Fruit fly (Drosophila melanogaster) whole organism, embryonic: ENCODE results near the gene CG43707.

ENCODE experiments used
- Ada2b ChIP-seq: fragments of 200-800 bp; sonication (Bioruptor generic); IDR thresholded peaks from 2 replicates; pipeline ENCODE4 v1.3.6; 2022; ENCODE audit warnings: missing biosample characterization, missing genetic modification characterization
- Asciz ChIP-seq: fragments of 200-800 bp; sonication (Bioruptor generic); optimal IDR thresholded peaks from 2 replicates; lab custom pipeline; 2017; ENCODE audit warnings: missing biosample characterization, mild to moderate bottlenecking, missing genetic modification characterization, missing genetic modification reagents
- Blimp-1 ChIP-seq: fragments of 200-800 bp; sonication (Bioruptor generic); optimal IDR thresholded peaks from 3 replicates; lab custom pipeline; 2018; ENCODE audit warnings: missing biosample characterization, missing genetic modification characterization, mild to moderate bottlenecking, moderate library complexity, missing genetic modification reagents
- CG1233 ChIP-seq: fragments of 200-800 bp; sonication (Bioruptor generic); optimal IDR thresholded peaks from 4 replicates; lab custom pipeline; 2018; ENCODE audit warnings: missing biosample characterization, mild to moderate bottlenecking, missing genetic modification characterization
- CG13287 ChIP-seq: fragments of 200-800 bp; sonication (Bioruptor generic); IDR thresholded peaks from 2 replicates; pipeline ENCODE4 v1.3.6; 2022; ENCODE audit warnings: missing biosample characterization, missing genetic modification characterization; ENCODE audit not compliant: partially characterized antibody
- CG14050 ChIP-seq: fragments of 200-800 bp; sonication (Bioruptor generic); IDR thresholded peaks from 3 replicates; pipeline ENCODE4 v1.3.6; 2022; ENCODE audit warnings: missing biosample characterization, missing genetic modification characterization
- CG1647 ChIP-seq: fragments of 200-800 bp; sonication (Bioruptor generic); optimal IDR thresholded peaks from 3 replicates; lab custom pipeline; 2016; ENCODE audit warnings: missing biosample characterization, missing genetic modification characterization
- CG18262 ChIP-seq: fragments of 200-800 bp; optimal IDR thresholded peaks from 3 replicates; lab custom pipeline; 2019; ENCODE audit warnings: missing biosample characterization, mild to moderate bottlenecking, missing genetic modification characterization, moderate library complexity
- CG3065 ChIP-seq: fragments of 200-800 bp; sonication (Bioruptor generic); optimal IDR thresholded peaks from 2 replicates; lab custom pipeline; 2016; ENCODE audit warnings: missing biosample characterization, missing genetic modification characterization
- CG3838 ChIP-seq: fragments of 200-800 bp; sonication (Bioruptor generic); optimal IDR thresholded peaks from 3 replicates; lab custom pipeline; 2016; ENCODE audit warnings: missing biosample characterization, missing genetic modification characterization
- CG3847 ChIP-seq: fragments of 200-800 bp; sonication (Bioruptor generic); IDR thresholded peaks from 2 replicates; pipeline ENCODE4 v1.3.6; 2022; ENCODE audit warnings: missing biosample characterization, missing genetic modification characterization
- CG6683 ChIP-seq: fragments of 200-800 bp; sonication (Bioruptor generic); optimal IDR thresholded peaks from 2 replicates; lab custom pipeline; 2017; ENCODE audit warnings: missing biosample characterization, mild to moderate bottlenecking, missing genetic modification characterization, missing genetic modification reagents
- CG8388 ChIP-seq: fragments of 200-800 bp; sonication (Bioruptor generic); optimal IDR thresholded peaks from 2 replicates; lab custom pipeline; 2019; ENCODE audit warnings: missing biosample characterization, mild to moderate bottlenecking, missing genetic modification characterization, moderate library complexity
- Dp ChIP-seq: fragments of 200-800 bp; sonication (Bioruptor generic); optimal IDR thresholded peaks from 2 replicates; lab custom pipeline; 2018; ENCODE audit warnings: missing biosample characterization, mild to moderate bottlenecking, missing genetic modification characterization, moderate library complexity
- Ets97D ChIP-seq: fragments of 200-800 bp; sonication (Bioruptor generic); optimal IDR thresholded peaks from 3 replicates; lab custom pipeline; 2016; ENCODE audit warnings: missing biosample characterization, missing genetic modification characterization
- Fer2 ChIP-seq: fragments of 200-800 bp; sonication (Bioruptor generic); optimal IDR thresholded peaks from 2 replicates; lab custom pipeline; 2018; ENCODE audit warnings: missing biosample characterization, mild to moderate bottlenecking, missing genetic modification characterization, moderate library complexity
- HLH4C ChIP-seq: fragments of 200-800 bp; sonication (Bioruptor generic); IDR thresholded peaks from 3 replicates; pipeline ENCODE4 v1.3.6; 2022; ENCODE audit warnings: missing biosample characterization, missing genetic modification characterization; ENCODE audit not compliant: partially characterized antibody
- HmgD ChIP-seq: fragments of 200-800 bp; sonication (Bioruptor generic); optimal IDR thresholded peaks from 3 replicates; lab custom pipeline; 2016; ENCODE audit warnings: missing biosample characterization, missing genetic modification characterization
- MBD-R2 ChIP-seq: fragments of 200-800 bp; sonication (Bioruptor generic); IDR thresholded peaks from 2 replicates; pipeline ENCODE4 v1.3.6; 2022; ENCODE audit warnings: missing biosample characterization, missing genetic modification characterization
- Mrtf ChIP-seq: fragments of 200-800 bp; sonication (Bioruptor generic); IDR thresholded peaks from 3 replicates; pipeline ENCODE4 v1.3.6; 2022; ENCODE audit warnings: missing biosample characterization, missing genetic modification characterization
- Opbp ChIP-seq: fragments of 200-800 bp; sonication (Bioruptor generic); IDR thresholded peaks from 3 replicates; pipeline ENCODE4 v1.3.6; 2022; ENCODE audit warnings: missing biosample characterization, missing genetic modification characterization; ENCODE audit not compliant: partially characterized antibody
- Vsx1 ChIP-seq: fragments of 200-800 bp; sonication (Bioruptor generic); optimal IDR thresholded peaks from 2 replicates; lab custom pipeline; 2017; ENCODE audit warnings: missing biosample characterization, mild to moderate bottlenecking, missing genetic modification characterization, missing genetic modification reagents
- YL-1 ChIP-seq: fragments of 200-800 bp; sonication (Bioruptor generic); optimal IDR thresholded peaks from 3 replicates; lab custom pipeline; 2017; ENCODE audit warnings: missing biosample characterization, mild to moderate bottlenecking, missing genetic modification characterization
- ac ChIP-seq: fragments of 200-800 bp; sonication (Bioruptor generic); optimal IDR thresholded peaks from 3 replicates; lab custom pipeline; 2017; ENCODE audit warnings: missing biosample characterization, mild to moderate bottlenecking, missing genetic modification characterization
- caup ChIP-seq: fragments of 200-800 bp; sonication (Bioruptor generic); optimal IDR thresholded peaks from 3 replicates; lab custom pipeline; 2017; ENCODE audit warnings: missing biosample characterization, mild to moderate bottlenecking, missing genetic modification characterization, moderate library complexity; ENCODE audit not compliant: severe bottlenecking
- cg ChIP-seq: fragments of 200-800 bp; sonication (Bioruptor generic); optimal IDR thresholded peaks from 3 replicates; lab custom pipeline; 2019; ENCODE audit warnings: missing biosample characterization, mild to moderate bottlenecking, missing genetic modification characterization, moderate library complexity
- ci ChIP-seq: fragments of 200-800 bp; sonication (Bioruptor generic); IDR thresholded peaks from 3 replicates; pipeline ENCODE4 v1.3.6; 2022; ENCODE audit warnings: missing biosample characterization, missing genetic modification characterization
- dan ChIP-seq: fragments of 200-800 bp; sonication (Bioruptor generic); IDR thresholded peaks from 2 replicates; pipeline ENCODE4 v1.3.6; 2022; ENCODE audit warnings: missing biosample characterization, missing genetic modification characterization
- dati ChIP-seq: fragments of 200-800 bp; sonication (Bioruptor generic); IDR thresholded peaks from 2 replicates; pipeline ENCODE4 v1.3.6; 2022; ENCODE audit warnings: missing biosample characterization, missing genetic modification characterization
- fd3F ChIP-seq: fragments of 200-800 bp; sonication (Bioruptor generic); optimal IDR thresholded peaks from 2 replicates; lab custom pipeline; 2018; ENCODE audit warnings: missing biosample characterization, mild to moderate bottlenecking, missing genetic modification characterization, moderate library complexity
- ftz-f1 ChIP-seq: fragments of 200-800 bp; sonication (Bioruptor generic); optimal IDR thresholded peaks from 2 replicates; lab custom pipeline; 2016; ENCODE audit warnings: missing biosample characterization, missing genetic modification characterization
- grau ChIP-seq: fragments of 200-800 bp; optimal IDR thresholded peaks from 3 replicates; lab custom pipeline; 2019; ENCODE audit warnings: missing biosample characterization, mild to moderate bottlenecking, missing genetic modification characterization, moderate library complexity
- hb ChIP-seq: fragments of 200-800 bp; sonication (Bioruptor generic); IDR thresholded peaks from 3 replicates; pipeline ENCODE4 v1.3.6; 2022; ENCODE audit warnings: missing biosample characterization, missing genetic modification characterization; ENCODE audit not compliant: partially characterized antibody
- jumu ChIP-seq: fragments of 200-800 bp; sonication (Bioruptor generic); optimal IDR thresholded peaks from 3 replicates; lab custom pipeline; 2016; ENCODE audit warnings: missing biosample characterization, missing genetic modification characterization
- mam ChIP-seq: fragments of 200-800 bp; sonication (Bioruptor generic); optimal IDR thresholded peaks from 3 replicates; lab custom pipeline; 2016; ENCODE audit warnings: missing biosample characterization, missing genetic modification characterization
- nau ChIP-seq: fragments of 200-800 bp; sonication (Bioruptor generic); optimal IDR thresholded peaks from 3 replicates; lab custom pipeline; 2017; ENCODE audit warnings: missing biosample characterization, mild to moderate bottlenecking, missing genetic modification characterization, missing genetic modification reagents
- peb ChIP-seq: fragments of 200-800 bp; sonication (Bioruptor generic); IDR thresholded peaks from 2 replicates; pipeline ENCODE4 v1.3.6; 2022; ENCODE audit warnings: missing biosample characterization, missing genetic modification characterization
- pros ChIP-seq: fragments of 200-800 bp; sonication (Bioruptor generic); optimal IDR thresholded peaks from 3 replicates; lab custom pipeline; 2019; ENCODE audit warnings: missing biosample characterization, mild to moderate bottlenecking, missing genetic modification characterization, moderate library complexity
- ranshi ChIP-seq: fragments of 200-800 bp; sonication (Bioruptor generic); IDR thresholded peaks from 2 replicates; pipeline ENCODE4 v1.3.6; 2022; ENCODE audit warnings: missing biosample characterization, missing genetic modification characterization
- repo ChIP-seq: fragments of 200-800 bp; sonication (Bioruptor generic); optimal IDR thresholded peaks from 2 replicates; lab custom pipeline; 2016; ENCODE audit warnings: missing biosample characterization, missing genetic modification characterization
- sc ChIP-seq, 3 experiments: fragments of >200 bp in 2 of 3; fragments of 200-800 bp in 1 of 3; sonication (Bioruptor generic) in 1 of 3; optimal IDR thresholded peaks; 2 replicates in 2 of 3; 3 replicates in 1 of 3; lab custom pipeline; 2017; ENCODE audit warnings: mild to moderate bottlenecking in 1 of 3, missing biosample characterization in 1 of 3, missing genetic modification characterization in 1 of 3, missing genetic modification reagents in 1 of 3
- scrt ChIP-seq: fragments of 200-800 bp; sonication (Bioruptor generic); optimal IDR thresholded peaks from 2 replicates; lab custom pipeline; 2018; ENCODE audit warnings: missing biosample characterization, mild to moderate bottlenecking, missing genetic modification characterization, moderate library complexity
- sr ChIP-seq: fragments of 200-800 bp; sonication (Bioruptor generic); IDR thresholded peaks from 3 replicates; pipeline ENCODE4 v1.3.6; 2022; ENCODE audit warnings: missing biosample characterization, missing genetic modification characterization
- tna ChIP-seq: fragments of 200-800 bp; sonication (Bioruptor generic); IDR thresholded peaks from 2 replicates; pipeline ENCODE4 v1.3.6; 2022; ENCODE audit warnings: missing biosample characterization, missing genetic modification characterization; ENCODE audit not compliant: partially characterized antibody
- trem ChIP-seq: fragments of 200-800 bp; optimal IDR thresholded peaks from 3 replicates; lab custom pipeline; 2019; ENCODE audit warnings: missing biosample characterization, mild to moderate bottlenecking, missing genetic modification characterization, moderate library complexity
- unpg ChIP-seq: fragments of 200-800 bp; sonication (Bioruptor generic); optimal IDR thresholded peaks from 3 replicates; lab custom pipeline; 2018; ENCODE audit warnings: missing biosample characterization, mild to moderate bottlenecking, missing genetic modification characterization, moderate library complexity
- usp ChIP-seq: fragments of >200 bp; optimal IDR thresholded peaks from 2 replicates; lab custom pipeline; 2017; ENCODE audit warnings: missing biosample characterization, missing genetic modification characterization
- wor ChIP-seq: fragments of 200-800 bp; sonication (Bioruptor generic); IDR thresholded peaks from 2 replicates; pipeline ENCODE4 v1.3.6; 2022; ENCODE audit warnings: missing biosample characterization, missing genetic modification characterization

The CG43707 gene

dm6 chr2L:3778157-3779060 lies 21.4 kb downstream of the CG43707 start (continued):
- TF ChIP-seq Ada2b: peak; percentile 45; the same call in 1 of the 2 replicates
- TF ChIP-seq tna: peak; percentile 24; the same call in 1 of the 2 replicates
- no peak for TF ChIP-seq Opbp
- TF ChIP-seq pros (GFP tag; lab: Kevin White, UChicago): peak; percentile 75
- no peak for TF ChIP-seq HmgD (GFP tag; lab: Kevin White, UChicago)
- TF ChIP-seq CG18262 (tag; lab: Kevin White, UChicago): peak; percentile 57
- no peak for TF ChIP-seq wor (GFP tag; lab: Robert Waterston, UW)
- no peak for TF ChIP-seq Ets97D (GFP tag; lab: Kevin White, UChicago)
- no peak for TF ChIP-seq scrt (GFP tag; lab: Kevin White, UChicago)
- peak; percentile 49 for TF ChIP-seq Blimp-1 (GFP tag; lab: Kevin White, UChicago)
- peak; percentile 34 for TF ChIP-seq caup
- TF ChIP-seq CG14050 (GFP tag; lab: Robert Waterston, UW): no peak
- no peak for TF ChIP-seq CG3847 (GFP tag; lab: Robert Waterston, UW)
- TF ChIP-seq ranshi: no peak
- TF ChIP-seq HLH4C (GFP tag; lab: Robert Waterston, UW): no peak
- no peak for TF ChIP-seq sr (GFP tag; lab: Robert Waterston, UW)
- no peak for TF ChIP-seq usp (GFP tag; lab: Kevin White, UChicago)
- no peak for TF ChIP-seq nau (GFP tag; lab: Kevin White, UChicago)
- TF ChIP-seq CG1647 (GFP tag; lab: Kevin White, UChicago): no peak
- no peak for TF ChIP-seq ftz-f1 (GFP tag; lab: Kevin White, UChicago)
- no peak for TF ChIP-seq trem
- TF ChIP-seq CG3838 (GFP tag; lab: Kevin White, UChicago): no peak
- no peak for TF ChIP-seq sc (optimal IDR thresholded peaks at IDR 0.05; lab: Kevin White, UChicago)
- TF ChIP-seq sc (GFP tag; optimal IDR thresholded peaks at IDR 0.05; lab: Kevin White, UChicago): no peak
- no peak for TF ChIP-seq CG8388 (GFP tag; lab: Kevin White, UChicago)
- no peak for TF ChIP-seq peb (GFP tag; lab: Robert Waterston, UW)
- no peak for TF ChIP-seq CG3065 (GFP tag; lab: Kevin White, UChicago)
- TF ChIP-seq mam (GFP tag; lab: Kevin White, UChicago): no peak
- no peak for TF ChIP-seq Fer2 (tag; lab: Kevin White, UChicago)
- TF ChIP-seq CG13287 (GFP tag; lab: Robert Waterston, UW): peak; percentile 40; the same call in 1 of the 2 replicates
- TF ChIP-seq Vsx1 (GFP tag; lab: Kevin White, UChicago): no peak
- no peak for TF ChIP-seq repo (GFP tag; lab: Kevin White, UChicago)
- TF ChIP-seq CG6683: no peak
- TF ChIP-seq grau (tag; lab: Kevin White, UChicago): peak; percentile 40
- no peak for TF ChIP-seq Asciz (GFP tag; lab: Kevin White, UChicago)
- no peak for TF ChIP-seq dati (GFP tag; lab: Robert Waterston, UW)
- peak; percentile 60 for TF ChIP-seq unpg (GFP tag; lab: Kevin White, UChicago)
- TF ChIP-seq hb (GFP tag; lab: Robert Waterston, UW): no peak
- TF ChIP-seq YL-1 (GFP tag; lab: Kevin White, UChicago): no peak
- 0 out of 3 replicates have a peak, but pooled peaks have one; percentile 26 for TF ChIP-seq Mrtf (GFP tag; lab: Robert Waterston, UW)
- TF ChIP-seq fd3F (GFP tag; lab: Kevin White, UChicago): no peak
- no peak for TF ChIP-seq jumu (GFP tag; lab: Kevin White, UChicago)
- 0 out of 3 replicates have a peak, but pooled peaks have one; percentile 21 for TF ChIP-seq ci (GFP tag; lab: Robert Waterston, UW)
- no peak for TF ChIP-seq ac
- TF ChIP-seq cg: peak; percentile 87
- no peak for TF ChIP-seq Dp (GFP tag; lab: Kevin White, UChicago)
- TF ChIP-seq dan (GFP tag; lab: Robert Waterston, UW): no peak
- no peak for TF ChIP-seq CG1233 (GFP tag; lab: Kevin White, UChicago)
- TF ChIP-seq MBD-R2 (GFP tag; lab: Robert Waterston, UW): no peak
